Worm (Caenorhabditis elegans) whole organism, L4 larva: ENCODE measurements around the gene ZK1058.9.

Experiments
- F44E2.7 ChIP-seq: fragments of 200-800 bp; sonication (Bioruptor generic); IDR thresholded peaks from 2 replicates; pipeline ENCODE4 v2.1.2; 2022; ENCODE audit warnings: missing genetic modification characterization, missing compliant biosample characterization
- fos-1 ChIP-seq: fragments of 150-350 bp; optimal IDR thresholded peaks from 2 replicates; lab custom pipeline; 2014; ENCODE audit warnings: missing biosample characterization, missing genetic modification characterization
- lin-29 ChIP-seq: fragments of 200-800 bp; sonication (Bioruptor generic); IDR thresholded peaks from 2 replicates; pipeline ENCODE4 v1.3.6; 2022; ENCODE audit warnings: missing genetic modification reagents, missing genetic modification characterization, missing compliant biosample characterization
- lsy-2 ChIP-seq, 2 experiments: fragments of 150-350 bp in 1 of 2; sonication (generic microtip) in 1 of 2; optimal IDR thresholded peaks; 2 replicates each; lab custom pipeline; 2014 to 2017; ENCODE audit warnings: missing biosample characterization in 2 of 2, missing genetic modification characterization in 2 of 2
- nhr-28 ChIP-seq: fragments of 150-350 bp; optimal IDR thresholded peaks from 2 replicates; lab custom pipeline; 2014; ENCODE audit warnings: missing biosample characterization, missing genetic modification characterization
- nhr-76 ChIP-seq: fragments of 150-350 bp; optimal IDR thresholded peaks from 2 replicates; lab custom pipeline; 2014; ENCODE audit warnings: missing biosample characterization, missing genetic modification characterization
- pqm-1 ChIP-seq: sonication (generic microtip); optimal IDR thresholded peaks from 2 replicates; lab custom pipeline; 2017; ENCODE audit warnings: missing biosample characterization, missing genetic modification characterization
- rbr-2 ChIP-seq: sonication (generic microtip); optimal IDR thresholded peaks from 2 replicates; lab custom pipeline; 2016; ENCODE audit warnings: missing genotype, missing genetic modification characterization, missing compliant biosample characterization
- sdz-12 ChIP-seq: fragments of 200-800 bp; sonication (Bioruptor generic); optimal IDR thresholded peaks from 2 replicates; lab custom pipeline; 2018; ENCODE audit warnings: mild to moderate bottlenecking, missing genetic modification characterization, missing compliant biosample characterization
- snpc-4 ChIP-seq: fragments of 150-350 bp; optimal IDR thresholded peaks from 2 replicates; lab custom pipeline; 2014; ENCODE audit warnings: missing biosample characterization, missing genetic modification characterization
- unc-62 ChIP-seq, 3 experiments: fragments of 150-350 bp in 1 of 3; sonication (generic microtip); optimal IDR thresholded peaks in 2 of 3; peaks in 1 of 3; 1 replicate in 1 of 3; 2 replicates in 2 of 3; lab custom pipeline; 2014 to 2017; ENCODE audit warnings: missing biosample characterization in 3 of 3, missing genetic modification characterization in 3 of 3, missing genetic modification reagents in 3 of 3, missing genotype in 1 of 3

ce11 chrIII:3957119-3957739, 31.2 kb upstream of the ZK1058.9 start:
- TF ChIP-seq rbr-2 (tag; lab: Kevin White, UChicago): no peak
- TF ChIP-seq pqm-1 (tag; lab: Kevin White, UChicago): no peak
- no peak for TF ChIP-seq nhr-28 (tag; lab: Kevin White, UChicago)
- TF ChIP-seq snpc-4 (tag; lab: Kevin White, UChicago): peak; percentile 1
- no peak for TF ChIP-seq fos-1 (tag; lab: Kevin White, UChicago)
- TF ChIP-seq lin-29 (GFP tag; lab: Robert Waterston, UW): no peak
- no peak for TF ChIP-seq sdz-12 (GFP tag; lab: Kevin White, UChicago)
- no peak for TF ChIP-seq lsy-2 (tag; optimal IDR thresholded peaks at IDR 0.05; lab: Kevin White, UChicago)
- TF ChIP-seq nhr-76 (tag; lab: Kevin White, UChicago): no peak
- TF ChIP-seq unc-62 (GFP tag; optimal IDR thresholded peaks at IDR 0.05 in 1 of 2; lab: Kevin White, UChicago): no peak
- no peak for TF ChIP-seq unc-62 (tag; optimal IDR thresholded peaks at IDR 0.05; lab: Kevin White, UChicago)
- no peak for TF ChIP-seq F44E2.7 (GFP tag; lab: Robert Waterston, UW)
